Worm (Caenorhabditis elegans) whole organism, L1 larva: Measurements from ENCODE around the gene jud-4.

Experiments used
- C04F5.9 ChIP-seq: sonication (generic microtip); optimal IDR thresholded peaks from 2 replicates; lab custom pipeline; 2016; ENCODE audit warnings: missing genetic modification characterization, missing compliant biosample characterization
- C34B4.2 ChIP-seq: sonication (generic microtip); optimal IDR thresholded peaks from 2 replicates; lab custom pipeline; 2017; ENCODE audit warnings: mild to moderate bottlenecking, missing genetic modification characterization, missing compliant biosample characterization
- alr-1 ChIP-seq: fragments of 200-800 bp; sonication (Bioruptor generic); optimal IDR thresholded peaks from 2 replicates; lab custom pipeline; 2018; ENCODE audit warnings: borderline replicate concordance, mild to moderate bottlenecking, missing genetic modification characterization, missing compliant biosample characterization
- ceh-8 ChIP-seq: fragments of 200-800 bp; sonication (Bioruptor generic); optimal IDR thresholded peaks from 2 replicates; lab custom pipeline; 2018; ENCODE audit warnings: mild to moderate bottlenecking, missing genetic modification characterization, moderate library complexity, missing compliant biosample characterization
- elt-2 ChIP-seq: sonication (generic microtip); optimal IDR thresholded peaks from 2 replicates; lab custom pipeline; 2016; ENCODE audit warnings: missing genetic modification characterization, mild to moderate bottlenecking, inconsistent platforms, missing compliant biosample characterization, missing genetic modification reagents
- elt-3 ChIP-seq, 6 experiments: fragments of 150-350 bp in 1 of 6; sonication (generic microtip); optimal IDR thresholded peaks; 2 replicates each; lab custom pipeline; 2017 to 2018; ENCODE audit warnings: missing biosample characterization in 6 of 6, missing genetic modification characterization in 6 of 6, inconsistent platforms in 1 of 6
- fkh-8 ChIP-seq: sonication (generic microtip); optimal IDR thresholded peaks from 2 replicates; lab custom pipeline; 2016; ENCODE audit warnings: mild to moderate bottlenecking, missing genetic modification characterization, missing compliant biosample characterization
- grh-1 ChIP-seq: fragments of 200-800 bp; sonication (Bioruptor generic); IDR thresholded peaks from 2 replicates; pipeline ENCODE4 v1.3.6; 2022; ENCODE audit warnings: missing genetic modification reagents, missing genetic modification characterization, missing compliant biosample characterization
- hlh-17 ChIP-seq: fragments of 200-800 bp; sonication (Bioruptor generic); optimal IDR thresholded peaks from 2 replicates; lab custom pipeline; 2018; ENCODE audit warnings: missing genetic modification characterization, mild to moderate bottlenecking, missing compliant biosample characterization, moderate library complexity, borderline replicate concordance
- irx-1 ChIP-seq: sonication (generic microtip); optimal IDR thresholded peaks from 2 replicates; lab custom pipeline; 2016; ENCODE audit warnings: missing genetic modification characterization, missing compliant biosample characterization
- jun-1 ChIP-seq: fragments of 150-350 bp; optimal IDR thresholded peaks from 2 replicates; lab custom pipeline; 2014; ENCODE audit warnings: missing biosample characterization, missing genetic modification reagents, missing genetic modification characterization
- lin-14 ChIP-seq: fragments of 200-800 bp; sonication (Bioruptor generic); optimal IDR thresholded peaks from 2 replicates; lab custom pipeline; 2018; ENCODE audit warnings: mild to moderate bottlenecking, missing genetic modification characterization, moderate library complexity, missing compliant biosample characterization
- lin-35 ChIP-seq, 2 experiments: fragments of 150-350 bp; optimal IDR thresholded peaks; 2 replicates each; lab custom pipeline; 2014; ENCODE audit warnings: missing biosample characterization in 2 of 2, missing genetic modification characterization in 2 of 2, missing genetic modification reagents in 2 of 2
- lsy-2 ChIP-seq, 2 experiments: fragments of 150-350 bp; optimal IDR thresholded peaks; 2 replicates each; lab custom pipeline; 2014; ENCODE audit warnings: missing biosample characterization in 2 of 2, missing genetic modification characterization in 2 of 2
- mdl-1 ChIP-seq, 2 experiments: fragments of 150-350 bp; optimal IDR thresholded peaks; 2 replicates each; lab custom pipeline; 2014 to 2017; ENCODE audit warnings: missing biosample characterization in 2 of 2, missing genetic modification characterization in 2 of 2, inconsistent platforms in 1 of 2
- mep-1 ChIP-seq: fragments of 150-350 bp; optimal IDR thresholded peaks from 2 replicates; lab custom pipeline; 2014; ENCODE audit warnings: missing biosample characterization, missing genetic modification characterization
- nhr-12 ChIP-seq: sonication (generic microtip); optimal IDR thresholded peaks from 2 replicates; lab custom pipeline; 2017; ENCODE audit warnings: missing biosample characterization, missing genetic modification characterization
- nhr-19 ChIP-seq: fragments of 200-800 bp; sonication (Bioruptor generic); conservative IDR thresholded peaks from 2 replicates; pipeline ENCODE4 v1.3.6; 2022; ENCODE audit warnings: missing genetic modification characterization, missing compliant biosample characterization
- nhr-20 ChIP-seq: sonication (generic microtip); optimal IDR thresholded peaks from 2 replicates; lab custom pipeline; 2016; ENCODE audit warnings: mild to moderate bottlenecking, missing genetic modification characterization, missing compliant biosample characterization
- nhr-77 ChIP-seq: fragments of 150-350 bp; optimal IDR thresholded peaks from 2 replicates; lab custom pipeline; 2014; ENCODE audit warnings: missing biosample characterization, missing genetic modification characterization
- nhr-84 ChIP-seq: sonication (generic microtip); optimal IDR thresholded peaks from 2 replicates; lab custom pipeline; 2017; ENCODE audit warnings: missing biosample characterization, missing genetic modification characterization
- nhr-85 ChIP-seq: sonication (generic microtip); peaks from one replicate; lab custom pipeline; 2016; ENCODE audit warnings: missing genetic modification characterization, inconsistent platforms, missing compliant biosample characterization
- pag-3 ChIP-seq: sonication (generic microtip); optimal IDR thresholded peaks from 2 replicates; lab custom pipeline; 2017; ENCODE audit warnings: missing genetic modification characterization, mild to moderate bottlenecking, missing compliant biosample characterization, antibody characterized with exemption, borderline replicate concordance; ENCODE audit not compliant: insufficient read depth
- rnt-1 ChIP-seq: sonication (generic microtip); optimal IDR thresholded peaks from 2 replicates; lab custom pipeline; 2016; ENCODE audit warnings: mild to moderate bottlenecking, missing genetic modification characterization, moderate library complexity, missing compliant biosample characterization
- skn-1 ChIP-seq: fragments of 150-350 bp; optimal IDR thresholded peaks from 2 replicates; lab custom pipeline; 2014; ENCODE audit warnings: missing biosample characterization, missing genetic modification characterization
- sup-37 ChIP-seq: fragments of 200-800 bp; sonication (Bioruptor generic); optimal IDR thresholded peaks from 2 replicates; lab custom pipeline; 2018; ENCODE audit warnings: mild to moderate bottlenecking, missing genetic modification characterization, missing compliant biosample characterization
- tbx-2 ChIP-seq: sonication (generic microtip); optimal IDR thresholded peaks from 2 replicates; lab custom pipeline; 2016; ENCODE audit warnings: missing genetic modification characterization, missing compliant biosample characterization
- tlp-1 ChIP-seq: fragments of 150-350 bp; optimal IDR thresholded peaks from 2 replicates; lab custom pipeline; 2014; ENCODE audit warnings: missing biosample characterization, missing genetic modification characterization
- xbp-1 ChIP-seq: sonication (generic microtip); optimal IDR thresholded peaks from 2 replicates; lab custom pipeline; 2016; ENCODE audit warnings: missing genetic modification characterization, missing compliant biosample characterization

jud-4 gene

ce11 chrX:15327238-15327637, 43.3 kb downstream of the jud-4 start (continued):
- TF ChIP-seq pag-3 (tag; lab: Kevin White, UChicago) (no peak), elt-3 (tag; optimal IDR thresholded peaks at IDR 0.05; lab: Kevin White, UChicago) (peak in 3 of 6 experiments; percentile 49 to 56 (median 54))

ce11 chrX:15328343-15328742, 44.4 kb downstream of the jud-4 start:
- TF ChIP-seq rnt-1 (tag; lab: Kevin White, UChicago) = no peak
- TF ChIP-seq nhr-85 (tag; lab: Kevin White, UChicago) = peak; percentile 72

DNA sequence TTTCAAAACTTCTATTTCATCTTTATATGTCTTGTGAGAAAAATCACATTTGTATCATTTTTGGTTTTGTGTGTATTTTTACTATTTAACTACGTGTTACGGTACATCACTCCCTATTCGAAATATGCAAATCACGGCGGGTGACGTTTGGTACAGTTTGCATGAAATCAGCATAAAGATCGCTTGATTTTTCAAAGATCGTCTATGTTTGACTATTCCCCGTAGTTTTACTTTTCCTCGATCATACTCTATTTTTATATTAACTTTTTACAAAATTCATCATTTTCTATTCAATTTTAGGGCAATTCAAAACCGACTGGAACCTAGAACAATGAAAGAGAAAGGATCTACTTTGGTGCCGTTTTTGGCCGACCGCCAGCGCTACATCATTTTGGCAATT, 46.7 kb downstream of the jud-4 start, which contains the start of gene Y15E3A.4:
Y15E3A.4 (plus strand) TSS at position 301 of the 400 bp plus-strand sequence.
- TF ChIP-seq nhr-12 (tag; lab: Kevin White, UChicago) (no peak), xbp-1 (no peak)

- TF ChIP-seq nhr-20 (tag; lab: Kevin White, UChicago) = peak; percentile 13
- no peak for TF ChIP-seq nhr-12 (tag; lab: Kevin White, UChicago)
- peak; percentile 17 for TF ChIP-seq sup-37 (GFP tag; lab: Kevin White, UChicago)
- peak; percentile 43 for TF ChIP-seq tbx-2 (tag; lab: Kevin White, UChicago)
- TF ChIP-seq C34B4.2 = no peak
- TF ChIP-seq nhr-19 (GFP tag; lab: Robert Waterston, UW) = 0 out of 2 replicates have a peak, but pooled peaks have one; percentile 5
- peak in 1 of 2 experiments; percentile 15 for TF ChIP-seq lsy-2 (tag; optimal IDR thresholded peaks at IDR 0.05; lab: Kevin White, UChicago)
- no peak for TF ChIP-seq lin-35 (GFP tag; optimal IDR thresholded peaks at IDR 0.05; lab: Kevin White, UChicago)
- 0 out of 2 replicates have a peak, but pooled peaks have one; percentile 9 for TF ChIP-seq grh-1 (GFP tag; lab: Robert Waterston, UW)
- peak; percentile 53 for TF ChIP-seq nhr-77
- TF ChIP-seq irx-1 = no peak
- TF ChIP-seq mdl-1 (tag; optimal IDR thresholded peaks at IDR 0.05; lab: Kevin White, UChicago) = peak in 1 of 2 experiments; percentile 23
- peak; percentile 63 for TF ChIP-seq lin-14 (GFP tag; lab: Kevin White, UChicago)
Measured at ce11 chrX:15334897-15335296, 51.0 kb downstream of the jud-4 start.

DNA sequence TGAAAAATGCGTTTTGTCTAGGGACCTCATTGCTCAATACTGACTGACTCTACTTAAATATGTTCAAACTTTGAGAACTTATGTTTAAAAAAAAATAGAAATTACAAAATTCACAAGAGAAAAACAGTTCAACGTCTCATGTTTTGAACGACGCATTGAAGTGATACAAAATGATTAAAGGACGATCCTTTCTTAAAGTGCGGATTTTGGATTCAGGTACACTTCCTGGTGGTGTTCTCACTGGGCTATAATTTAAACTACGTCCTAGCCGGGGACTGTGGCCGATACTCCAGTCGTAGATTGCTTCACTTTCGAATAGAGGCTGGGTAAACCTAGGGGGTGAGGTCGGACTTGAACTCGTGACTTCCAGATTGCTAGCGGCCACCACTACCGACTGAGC, 51.7 kb downstream of the jud-4 start:
- TF ChIP-seq fkh-8 (tag; lab: Kevin White, UChicago) (no peak), irx-1 (no peak), tlp-1 (tag; lab: Kevin White, UChicago) (no peak), nhr-19 (GFP tag; lab: Robert Waterston, UW) (no peak), lin-35 (GFP tag; optimal IDR thresholded peaks at IDR 0.05; lab: Kevin White, UChicago) (no peak), elt-2 (tag; lab: Kevin White, UChicago) (no peak), nhr-84 (no peak), alr-1 (no peak), skn-1 (tag; lab: Kevin White, UChicago) (no peak), mep-1 (no peak), ceh-8 (no peak), C04F5.9 (no peak), hlh-17 (GFP tag; lab: Kevin White, UChicago) (no peak), jun-1 (no peak)
